Worm (Caenorhabditis elegans) whole organism, L1 larva: ENCODE results near the gene tag-51.

Experiments used
- C16A3.4 ChIP-seq: fragments of 150-350 bp; optimal IDR thresholded peaks from 2 replicates; lab custom pipeline; 2014; ENCODE audit warnings: missing biosample characterization, missing genetic modification characterization
- C34B4.2 ChIP-seq: sonication (generic microtip); optimal IDR thresholded peaks from 2 replicates; lab custom pipeline; 2017; ENCODE audit warnings: mild to moderate bottlenecking, missing genetic modification characterization, missing compliant biosample characterization
- F16B12.6 ChIP-seq: fragments of 150-350 bp; optimal IDR thresholded peaks from 2 replicates; lab custom pipeline; 2014; ENCODE audit warnings: missing biosample characterization, missing genetic modification characterization
- aha-1 ChIP-seq: fragments of 150-350 bp; optimal IDR thresholded peaks from 2 replicates; lab custom pipeline; 2014; ENCODE audit warnings: missing biosample characterization, missing genetic modification characterization
- alr-1 ChIP-seq: fragments of 200-800 bp; sonication (Bioruptor generic); optimal IDR thresholded peaks from 2 replicates; lab custom pipeline; 2018; ENCODE audit warnings: borderline replicate concordance, mild to moderate bottlenecking, missing genetic modification characterization, missing compliant biosample characterization
- aly-2 ChIP-seq: fragments of 150-350 bp; optimal IDR thresholded peaks from 2 replicates; lab custom pipeline; 2014; ENCODE audit warnings: missing biosample characterization, missing genetic modification characterization
- ama-1 ChIP-seq: fragments of 150-350 bp; optimal IDR thresholded peaks from 2 replicates; lab custom pipeline; 2014
- ceh-90 ChIP-seq: sonication (generic microtip); optimal IDR thresholded peaks from 2 replicates; lab custom pipeline; 2016; ENCODE audit warnings: missing genetic modification characterization, missing compliant biosample characterization
- efl-3 ChIP-seq: fragments of 200-800 bp; sonication (Bioruptor generic); optimal IDR thresholded peaks from 2 replicates; lab custom pipeline; 2018; ENCODE audit warnings: mild to moderate bottlenecking, missing genetic modification characterization, missing compliant biosample characterization
- egl-27 ChIP-seq, 2 experiments: fragments of 150-350 bp in 1 of 2; sonication (generic microtip); optimal IDR thresholded peaks; 3 replicates each; lab custom pipeline; 2017 to 2018; ENCODE audit warnings: missing biosample characterization in 2 of 2, missing genetic modification characterization in 2 of 2, missing genetic modification reagents in 2 of 2
- elt-2 ChIP-seq: sonication (generic microtip); optimal IDR thresholded peaks from 2 replicates; lab custom pipeline; 2016; ENCODE audit warnings: missing genetic modification characterization, mild to moderate bottlenecking, inconsistent platforms, missing compliant biosample characterization, missing genetic modification reagents
- fkh-10 ChIP-seq: sonication (generic microtip); optimal IDR thresholded peaks from 2 replicates; lab custom pipeline; 2017; ENCODE audit warnings: missing biosample characterization, missing genetic modification reagents, missing genetic modification characterization
- fkh-4 ChIP-seq: sonication (generic microtip); optimal IDR thresholded peaks from 2 replicates; lab custom pipeline; 2016; ENCODE audit warnings: missing compliant biosample characterization, missing genetic modification characterization, borderline replicate concordance
- fos-1 ChIP-seq: fragments of 150-350 bp; optimal IDR thresholded peaks from 2 replicates; lab custom pipeline; 2014; ENCODE audit warnings: missing biosample characterization, missing genetic modification characterization
- grh-1 ChIP-seq: fragments of 200-800 bp; sonication (Bioruptor generic); IDR thresholded peaks from 2 replicates; pipeline ENCODE4 v1.3.6; 2022; ENCODE audit warnings: missing genetic modification reagents, missing genetic modification characterization, missing compliant biosample characterization
- hlh-4 ChIP-seq: sonication (generic microtip); optimal IDR thresholded peaks from 2 replicates; lab custom pipeline; 2016; ENCODE audit warnings: mild to moderate bottlenecking, missing genetic modification characterization, missing compliant biosample characterization
- irx-1 ChIP-seq: sonication (generic microtip); optimal IDR thresholded peaks from 2 replicates; lab custom pipeline; 2016; ENCODE audit warnings: missing genetic modification characterization, missing compliant biosample characterization
- lin-13 ChIP-seq: fragments of 150-350 bp; optimal IDR thresholded peaks from 2 replicates; lab custom pipeline; 2014; ENCODE audit warnings: missing biosample characterization, missing genetic modification reagents, missing genetic modification characterization
- lin-14 ChIP-seq: fragments of 200-800 bp; sonication (Bioruptor generic); optimal IDR thresholded peaks from 2 replicates; lab custom pipeline; 2018; ENCODE audit warnings: mild to moderate bottlenecking, missing genetic modification characterization, moderate library complexity, missing compliant biosample characterization
- lir-3 ChIP-seq: sonication (generic microtip); optimal IDR thresholded peaks from 2 replicates; lab custom pipeline; 2016; ENCODE audit warnings: mild to moderate bottlenecking, missing genetic modification characterization, moderate library complexity, missing compliant biosample characterization; ENCODE audit not compliant: poor library complexity
- lsy-2 ChIP-seq, 2 experiments: fragments of 150-350 bp; optimal IDR thresholded peaks; 2 replicates each; lab custom pipeline; 2014; ENCODE audit warnings: missing biosample characterization in 2 of 2, missing genetic modification characterization in 2 of 2
- mef-2 ChIP-seq: fragments of 150-350 bp; optimal IDR thresholded peaks from 2 replicates; lab custom pipeline; 2014; ENCODE audit warnings: missing biosample characterization, missing genetic modification characterization
- mep-1 ChIP-seq: fragments of 150-350 bp; optimal IDR thresholded peaks from 2 replicates; lab custom pipeline; 2014; ENCODE audit warnings: missing biosample characterization, missing genetic modification characterization
- nhr-11 ChIP-seq: fragments of 150-350 bp; optimal IDR thresholded peaks from 2 replicates; lab custom pipeline; 2014; ENCODE audit warnings: missing biosample characterization, missing genetic modification characterization
- nhr-12 ChIP-seq: sonication (generic microtip); optimal IDR thresholded peaks from 2 replicates; lab custom pipeline; 2017; ENCODE audit warnings: missing biosample characterization, missing genetic modification characterization
- nhr-20 ChIP-seq: sonication (generic microtip); optimal IDR thresholded peaks from 2 replicates; lab custom pipeline; 2016; ENCODE audit warnings: mild to moderate bottlenecking, missing genetic modification characterization, missing compliant biosample characterization
- nhr-71 ChIP-seq: sonication (generic microtip); optimal IDR thresholded peaks from 2 replicates; lab custom pipeline; 2016; ENCODE audit warnings: mild to moderate bottlenecking, missing genetic modification characterization, moderate library complexity, missing compliant biosample characterization
- nhr-76 ChIP-seq: sonication (generic microtip); optimal IDR thresholded peaks from 2 replicates; lab custom pipeline; 2017; ENCODE audit warnings: missing biosample characterization, missing genetic modification characterization
- nhr-85 ChIP-seq: sonication (generic microtip); peaks from one replicate; lab custom pipeline; 2016; ENCODE audit warnings: missing genetic modification characterization, inconsistent platforms, missing compliant biosample characterization
- pag-3 ChIP-seq: sonication (generic microtip); optimal IDR thresholded peaks from 2 replicates; lab custom pipeline; 2017; ENCODE audit warnings: missing genetic modification characterization, mild to moderate bottlenecking, missing compliant biosample characterization, antibody characterized with exemption, borderline replicate concordance; ENCODE audit not compliant: insufficient read depth
- pqm-1 ChIP-seq: sonication (generic microtip); optimal IDR thresholded peaks from 3 replicates; lab custom pipeline; 2017; ENCODE audit warnings: missing biosample characterization, missing genetic modification characterization
- rnt-1 ChIP-seq: sonication (generic microtip); optimal IDR thresholded peaks from 2 replicates; lab custom pipeline; 2016; ENCODE audit warnings: mild to moderate bottlenecking, missing genetic modification characterization, moderate library complexity, missing compliant biosample characterization
- sox-4 ChIP-seq: sonication (generic microtip); optimal IDR thresholded peaks from 2 replicates; lab custom pipeline; 2016; ENCODE audit warnings: missing genetic modification characterization, missing compliant biosample characterization
- sptf-1 ChIP-seq: fragments of 150-350 bp; optimal IDR thresholded peaks from 2 replicates; lab custom pipeline; 2014; ENCODE audit warnings: missing biosample characterization, missing genetic modification characterization
- swsn-7 ChIP-seq: sonication (generic microtip); optimal IDR thresholded peaks from 2 replicates; lab custom pipeline; 2016; ENCODE audit warnings: missing genetic modification characterization, missing compliant biosample characterization
- tbx-2 ChIP-seq: sonication (generic microtip); optimal IDR thresholded peaks from 2 replicates; lab custom pipeline; 2016; ENCODE audit warnings: missing genetic modification characterization, missing compliant biosample characterization
- tlp-1 ChIP-seq: fragments of 150-350 bp; optimal IDR thresholded peaks from 2 replicates; lab custom pipeline; 2014; ENCODE audit warnings: missing biosample characterization, missing genetic modification characterization
- unc-130 ChIP-seq: fragments of 150-350 bp; optimal IDR thresholded peaks from 2 replicates; lab custom pipeline; 2017; ENCODE audit warnings: missing biosample characterization, missing genetic modification characterization, inconsistent platforms
- unc-86 ChIP-seq: sonication (generic microtip); optimal IDR thresholded peaks from 2 replicates; lab custom pipeline; 2016; ENCODE audit warnings: missing genetic modification characterization, missing compliant biosample characterization
- vab-15 ChIP-seq: sonication (generic microtip); optimal IDR thresholded peaks from 2 replicates; lab custom pipeline; 2017; ENCODE audit warnings: missing genotype, mild to moderate bottlenecking, missing genetic modification characterization, missing compliant biosample characterization
- xbp-1 ChIP-seq: sonication (generic microtip); optimal IDR thresholded peaks from 2 replicates; lab custom pipeline; 2016; ENCODE audit warnings: missing genetic modification characterization, missing compliant biosample characterization
- zag-1 ChIP-seq: fragments of 150-350 bp; optimal IDR thresholded peaks from 2 replicates; lab custom pipeline; 2014; ENCODE audit warnings: missing biosample characterization, missing genetic modification characterization
- zip-4 ChIP-seq: fragments of 200-800 bp; sonication (Bioruptor generic); optimal IDR thresholded peaks from 2 replicates; lab custom pipeline; 2018; ENCODE audit warnings: mild to moderate bottlenecking, missing genetic modification characterization, moderate library complexity, missing compliant biosample characterization
- ztf-4 ChIP-seq: fragments of 150-350 bp; optimal IDR thresholded peaks from 2 replicates; lab custom pipeline; 2014; ENCODE audit warnings: missing biosample characterization, missing genetic modification characterization

Gene tag-51

ce11 chrIII:841177-841576 lies 12.8 kb upstream of the tag-51 start, which contains the start of gene K02F3.9 (continued):
- TF ChIP-seq efl-3 (GFP tag; lab: Kevin White, UChicago) (no peak), egl-27 (tag; optimal IDR thresholded peaks at IDR 0.05; lab: Kevin White, UChicago) (no peak), zip-4 (GFP tag; lab: Kevin White, UChicago) (no peak), fkh-4 (tag; lab: Kevin White, UChicago) (no peak), lir-3 (no peak), C16A3.4 (no peak), alr-1 (tag; lab: Kevin White, UChicago) (no peak), sox-4 (tag; lab: Kevin White, UChicago) (no peak), nhr-85 (tag; lab: Kevin White, UChicago) (peak; percentile 1), mef-2 (tag; lab: Kevin White, UChicago) (no peak), nhr-12 (no peak), lin-14 (GFP tag; lab: Kevin White, UChicago) (peak; percentile 35), grh-1 (GFP tag; lab: Robert Waterston, UW) (no peak), nhr-11 (no peak), lsy-2 (tag; optimal IDR thresholded peaks at IDR 0.05; lab: Kevin White, UChicago) (no peak), fos-1 (tag; lab: Kevin White, UChicago) (no peak), nhr-20 (tag; lab: Kevin White, UChicago) (no peak), hlh-4 (no peak), nhr-71 (peak; percentile 18), unc-130 (tag; lab: Kevin White, UChicago) (no peak), irx-1 (no peak), xbp-1 (tag; lab: Kevin White, UChicago) (no peak), nhr-76 (tag; lab: Kevin White, UChicago) (no peak), ama-1 (no peak), mep-1 (tag; lab: Kevin White, UChicago) (peak; percentile 3), ztf-4 (no peak), swsn-7 (tag; lab: Kevin White, UChicago) (no peak), pqm-1 (tag; lab: Kevin White, UChicago) (no peak), rnt-1 (tag; lab: Kevin White, UChicago) (peak; percentile 23), pag-3 (tag; lab: Kevin White, UChicago) (peak; percentile 93), F16B12.6 (tag; lab: Kevin White, UChicago) (no peak), C34B4.2 (tag; lab: Kevin White, UChicago) (no peak)

ce11 chrIII:842630-843029 lies 11.4 kb upstream of the tag-51 start, which contains the start of gene far-8:
Gene far-8 (plus strand): TSS chrIII:842930.
- TF ChIP-seq lin-14 (GFP tag; lab: Kevin White, UChicago) = no peak
- TF ChIP-seq C16A3.4 = no peak
- TF ChIP-seq rnt-1 (tag; lab: Kevin White, UChicago) = no peak
- no peak for TF ChIP-seq mef-2 (tag; lab: Kevin White, UChicago)
- no peak for TF ChIP-seq sptf-1 (tag; lab: Kevin White, UChicago)
- TF ChIP-seq nhr-12 = no peak
- TF ChIP-seq lin-13 (GFP tag; lab: Kevin White, UChicago) = no peak
- TF ChIP-seq unc-86 (tag; lab: Kevin White, UChicago) = no peak
- no peak for TF ChIP-seq aha-1 (tag; lab: Kevin White, UChicago)
- TF ChIP-seq ceh-90 (tag; lab: Kevin White, UChicago) = no peak
- TF ChIP-seq xbp-1 (tag; lab: Kevin White, UChicago) = no peak
- TF ChIP-seq vab-15 = no peak
- TF ChIP-seq elt-2 = no peak
- TF ChIP-seq tbx-2 (tag; lab: Kevin White, UChicago) = no peak
- TF ChIP-seq tlp-1 (tag; lab: Kevin White, UChicago) = no peak
- no peak for TF ChIP-seq fkh-10 (GFP tag; lab: Kevin White, UChicago)
- no peak for TF ChIP-seq pag-3 (tag; lab: Kevin White, UChicago)
- no peak for TF ChIP-seq aly-2 (tag; lab: Kevin White, UChicago)
- no peak for TF ChIP-seq fkh-4 (tag; lab: Kevin White, UChicago)
- TF ChIP-seq zag-1 (tag; lab: Kevin White, UChicago) = no peak
